Worm (Caenorhabditis elegans): Measurements from ENCODE around the gene C18H7.1.

The C18H7.1 gene

ce11 chrIV:596292-596952 is 18.9 kb upstream of the C18H7.1 start, which contains the start of the genes C18H7.7 and C18H7.11:
Gene C18H7.7 (minus strand): TSS chrIV:596392.
Gene C18H7.11 (plus strand): TSS chrIV:596902.
- TF ChIP-seq sox-4 (tag; optimal IDR thresholded peaks at IDR 0.05) = no peak

- no peak for TF ChIP-seq aha-1 (tag; optimal IDR thresholded peaks at IDR 0.05)
- no peak for TF ChIP-seq nhr-19 (GFP tag; conservative IDR thresholded peaks at IDR 0.05)
- TF ChIP-seq dpl-1 (GFP tag; optimal IDR thresholded peaks at IDR 0.05) = no peak
- TF ChIP-seq xbp-1 (tag; optimal IDR thresholded peaks at IDR 0.05) = no peak
- TF ChIP-seq unc-30 (tag; optimal IDR thresholded peaks at IDR 0.05) = no peak
- no peak for TF ChIP-seq lsy-2 (tag; optimal IDR thresholded peaks at IDR 0.05)
- TF ChIP-seq nhr-84 (tag; optimal IDR thresholded peaks at IDR 0.05) = no peak
- no peak for TF ChIP-seq mef-2 (tag; optimal IDR thresholded peaks at IDR 0.05)
- no peak for TF ChIP-seq nhr-77 (tag; optimal IDR thresholded peaks at IDR 0.05)
These were observed 13.7 kb upstream of the C18H7.1 start, which contains the start of gene srt-59 for ce11 chrIV:601595-601994. Gene srt-59 (minus strand): TSS chrIV:601695.

ce11 chrIV:603543-603942 is 11.8 kb upstream of the C18H7.1 start, which contains the start of gene prmt-4:
Gene prmt-4 (minus strand): TSS chrIV:603643.
- TF ChIP-seq efl-1 (optimal IDR thresholded peaks at IDR 0.05) (no peak), efl-1 (GFP tag; optimal IDR thresholded peaks at IDR 0.05 in 1 of 2) (peak in 1 of 2 experiments; percentile 9), lsy-2 (tag; optimal IDR thresholded peaks at IDR 0.05) (no peak)

- TF ChIP-seq C34B4.2 (tag; optimal IDR thresholded peaks at IDR 0.05) (no peak), ztf-11 (tag; optimal IDR thresholded peaks at IDR 0.05) (no peak), fkh-10 (GFP tag; optimal IDR thresholded peaks at IDR 0.05) (no peak), aly-2 (tag; optimal IDR thresholded peaks at IDR 0.05) (no peak), F16B12.6 (tag; optimal IDR thresholded peaks at IDR 0.05) (no peak), mdl-1 (tag; optimal IDR thresholded peaks at IDR 0.05) (no peak), sox-4 (tag; optimal IDR thresholded peaks at IDR 0.05) (no peak), swsn-7 (tag; optimal IDR thresholded peaks at IDR 0.05) (no peak), tlp-1 (tag; optimal IDR thresholded peaks at IDR 0.05) (no peak), pag-3 (tag; optimal IDR thresholded peaks at IDR 0.05; ENCODE audit: borderline replicate concordance, insufficient read depth) (no peak), ceh-90 (tag; optimal IDR thresholded peaks at IDR 0.05) (no peak), lin-35 (GFP tag; optimal IDR thresholded peaks at IDR 0.05) (no peak), lin-39 (tag; optimal IDR thresholded peaks at IDR 0.05) (no peak), sup-37 (GFP tag; optimal IDR thresholded peaks at IDR 0.05) (no peak), C16A3.4 (tag; optimal IDR thresholded peaks at IDR 0.05) (no peak), lin-14 (GFP tag; optimal IDR thresholded peaks at IDR 0.05) (no peak)
These were observed 11.2 kb upstream of the C18H7.1 start, which contains the start of gene col-102 for ce11 chrIV:604144-604543. Gene col-102 (plus strand): TSS chrIV:604444.

ce11 chrIV:604817-605216 is 10.5 kb upstream of the C18H7.1 start:
- TF ChIP-seq ceh-8 (GFP tag; optimal IDR thresholded peaks at IDR 0.05) = no peak
- no peak for TF ChIP-seq lin-15B (tag; optimal IDR thresholded peaks at IDR 0.05)
- TF ChIP-seq blmp-1 (tag; optimal IDR thresholded peaks at IDR 0.05) = no peak
- TF ChIP-seq grh-1 (GFP tag; IDR thresholded peaks at IDR 0.05) = no peak
- TF ChIP-seq nhr-47 (tag; optimal IDR thresholded peaks at IDR 0.05) = no peak
- TF ChIP-seq F16B12.6 (tag; optimal IDR thresholded peaks at IDR 0.05) = no peak
- no peak for TF ChIP-seq unc-130 (tag; optimal IDR thresholded peaks at IDR 0.05)
- TF ChIP-seq pax-3 (tag; optimal IDR thresholded peaks at IDR 0.05) = no peak
- no peak for TF ChIP-seq snu-23 (GFP tag; optimal IDR thresholded peaks at IDR 0.05)
- TF ChIP-seq rnt-1 (tag; optimal IDR thresholded peaks at IDR 0.05) = no peak
- no peak for TF ChIP-seq lin-35 (GFP tag; optimal IDR thresholded peaks at IDR 0.05)
- TF ChIP-seq ztf-11 (tag; optimal IDR thresholded peaks at IDR 0.05) = no peak
- TF ChIP-seq vab-15 (tag; optimal IDR thresholded peaks at IDR 0.05) = no peak
- TF ChIP-seq efl-3 (GFP tag; optimal IDR thresholded peaks at IDR 0.05) = no peak
- no peak for TF ChIP-seq fkh-10 (GFP tag; optimal IDR thresholded peaks at IDR 0.05)
